Worm (Caenorhabditis elegans) whole organism, L4 larva: ENCODE measurements around the gene F10D7.10.

Experiments used
- ceh-82 ChIP-seq: sonication (generic microtip); optimal IDR thresholded peaks from 2 replicates; lab custom pipeline; 2017; ENCODE audit warnings: missing biosample characterization, missing genetic modification characterization
- egl-27 ChIP-seq: sonication (generic microtip); optimal IDR thresholded peaks from 3 replicates; lab custom pipeline; 2017; ENCODE audit warnings: missing biosample characterization, missing genetic modification reagents, missing genetic modification characterization
- fos-1 ChIP-seq: fragments of 150-350 bp; optimal IDR thresholded peaks from 2 replicates; lab custom pipeline; 2014; ENCODE audit warnings: missing biosample characterization, missing genetic modification characterization
- mdl-1 ChIP-seq, 2 experiments: fragments of 150-350 bp in 1 of 2; sonication (generic microtip) in 1 of 2; optimal IDR thresholded peaks; 2 replicates each; lab custom pipeline; 2014 to 2017; ENCODE audit warnings: missing biosample characterization in 2 of 2, missing genetic modification characterization in 2 of 2
- nhr-11 ChIP-seq: fragments of 150-350 bp; optimal IDR thresholded peaks from 2 replicates; lab custom pipeline; 2014; ENCODE audit warnings: missing biosample characterization, missing genetic modification characterization
- nhr-237 ChIP-seq: sonication (generic microtip); optimal IDR thresholded peaks from 2 replicates; lab custom pipeline; 2017; ENCODE audit warnings: missing biosample characterization, missing genetic modification characterization
- nhr-77 ChIP-seq: fragments of 150-350 bp; optimal IDR thresholded peaks from 2 replicates; lab custom pipeline; 2014; ENCODE audit warnings: missing biosample characterization, missing genetic modification characterization
- pqm-1 ChIP-seq: sonication (generic microtip); optimal IDR thresholded peaks from 2 replicates; lab custom pipeline; 2017; ENCODE audit warnings: missing biosample characterization, missing genetic modification characterization
- zag-1 ChIP-seq: fragments of 150-350 bp; optimal IDR thresholded peaks from 2 replicates; lab custom pipeline; 2014; ENCODE audit warnings: missing biosample characterization, missing genetic modification characterization
- ztf-7 ChIP-seq: fragments of 150-350 bp; optimal IDR thresholded peaks from 2 replicates; lab custom pipeline; 2014; ENCODE audit warnings: missing biosample characterization, missing genetic modification characterization

- TF ChIP-seq nhr-11 (tag; lab: Kevin White, UChicago) (no peak), egl-27 (tag; lab: Kevin White, UChicago) (no peak), nhr-237 (no peak), nhr-77 (tag; lab: Kevin White, UChicago) (no peak), ztf-7 (no peak), fos-1 (tag; lab: Kevin White, UChicago) (no peak), mdl-1 (tag; optimal IDR thresholded peaks at IDR 0.05; lab: Kevin White, UChicago) (no peak), zag-1 (tag; lab: Kevin White, UChicago) (no peak), pqm-1 (tag; lab: Kevin White, UChicago) (no peak), ceh-82 (tag; lab: Kevin White, UChicago) (no peak)
Observed at ce11 chrX:17422593-17422992, 43.0 kb upstream of the F10D7.10 start.
